Worm (Caenorhabditis elegans) whole organism, late embryonic: ENCODE measurements around the gene nhx-5.

Experiments
- T23F11.4 ChIP-seq: fragments of 200-800 bp; sonication (Bioruptor generic); optimal IDR thresholded peaks from 2 replicates; lab custom pipeline; 2018; ENCODE audit warnings: mild to moderate bottlenecking, missing genetic modification characterization, missing compliant biosample characterization
- dmd-4 ChIP-seq: sonication (generic microtip); optimal IDR thresholded peaks from 2 replicates; lab custom pipeline; 2016; ENCODE audit warnings: borderline replicate concordance, missing genetic modification characterization, missing compliant biosample characterization
- lim-6 ChIP-seq: sonication (generic microtip); optimal IDR thresholded peaks from 2 replicates; lab custom pipeline; 2016; ENCODE audit warnings: missing genetic modification characterization, missing compliant biosample characterization
- pha-4 ChIP-seq: fragments of 150-350 bp; optimal IDR thresholded peaks from 2 replicates; lab custom pipeline; 2018; ENCODE audit warnings: missing biosample characterization, missing genetic modification reagents, missing genetic modification characterization
- unc-42 ChIP-seq: sonication (generic microtip); optimal IDR thresholded peaks from 2 replicates; lab custom pipeline; 2016; ENCODE audit warnings: missing genotype, missing genetic modification characterization, missing compliant biosample characterization

- TF ChIP-seq pha-4 (tag; lab: Kevin White, UChicago) (no peak), unc-42 (peak; percentile 45), dmd-4 (tag; lab: Kevin White, UChicago) (no peak), lim-6 (tag; lab: Kevin White, UChicago) (no peak), T23F11.4 (GFP tag; lab: Kevin White, UChicago) (peak; percentile 39)
Measured at ce11 chrX:10593756-10594376, 17.1 kb downstream of the nhx-5 start.
